Fruit fly (Drosophila melanogaster): Measurements from ENCODE around the gene CG3156.

The CG3156 gene

dm6 chrX:487517-487957, at the start of gene CG3156, which contains the start of gene CG18273:
Gene CG3156, plus strand, starts transcription at chrX:487878.
Gene CG18273, minus strand, starts transcription at chrX:487581.
- TF ChIP-seq psq (optimal IDR thresholded peaks at IDR 0.05) = no peak
- no peak for TF ChIP-seq Sin3A (optimal IDR thresholded peaks at IDR 0.05)
- no peak for TF ChIP-seq h (optimal IDR thresholded peaks at IDR 0.05)
- TF ChIP-seq Myc (optimal IDR thresholded peaks at IDR 0.05) = no peak
- no peak for TF ChIP-seq ttk (optimal IDR thresholded peaks at IDR 0.05)
- TF ChIP-seq insv (optimal IDR thresholded peaks at IDR 0.05) = no peak

- TF ChIP-seq insv (optimal IDR thresholded peaks at IDR 0.05) (no peak), h (optimal IDR thresholded peaks at IDR 0.05) (no peak), Sin3A (optimal IDR thresholded peaks at IDR 0.05) (no peak), psq (optimal IDR thresholded peaks at IDR 0.05) (no peak), ttk (optimal IDR thresholded peaks at IDR 0.05) (no peak)
Observed at dm6 chrX:441295-441694, 46.4 kb upstream of the CG3156 start.

- TF ChIP-seq h (optimal IDR thresholded peaks at IDR 0.05) (no peak), ttk (optimal IDR thresholded peaks at IDR 0.05) (no peak), Myc (optimal IDR thresholded peaks at IDR 0.05) (no peak), psq (optimal IDR thresholded peaks at IDR 0.05) (no peak), Sin3A (optimal IDR thresholded peaks at IDR 0.05) (no peak)
Observed at dm6 chrX:443981-444550, 43.6 kb upstream of the CG3156 start.

- TF ChIP-seq h (optimal IDR thresholded peaks at IDR 0.05) (no peak), insv (optimal IDR thresholded peaks at IDR 0.05) (no peak), Sin3A (optimal IDR thresholded peaks at IDR 0.05) (no peak), psq (optimal IDR thresholded peaks at IDR 0.05) (no peak), Myc (optimal IDR thresholded peaks at IDR 0.05) (no peak), ttk (optimal IDR thresholded peaks at IDR 0.05) (no peak)
Observed at dm6 chrX:446002-446401, 41.7 kb upstream of the CG3156 start.

- TF ChIP-seq Myc (optimal IDR thresholded peaks at IDR 0.05) = no peak
- no peak for TF ChIP-seq insv (optimal IDR thresholded peaks at IDR 0.05)
- TF ChIP-seq ttk (optimal IDR thresholded peaks at IDR 0.05) = no peak
- no peak for TF ChIP-seq Sin3A (optimal IDR thresholded peaks at IDR 0.05)
- TF ChIP-seq psq (optimal IDR thresholded peaks at IDR 0.05) = no peak
- no peak for TF ChIP-seq h (optimal IDR thresholded peaks at IDR 0.05)
Observed at dm6 chrX:448270-448669, 39.4 kb upstream of the CG3156 start.

dm6 chrX:448978-449377, 38.7 kb upstream of the CG3156 start:
- TF ChIP-seq h (optimal IDR thresholded peaks at IDR 0.05) (no peak), Sin3A (optimal IDR thresholded peaks at IDR 0.05) (no peak), psq (optimal IDR thresholded peaks at IDR 0.05) (no peak), insv (optimal IDR thresholded peaks at IDR 0.05) (no peak), ttk (optimal IDR thresholded peaks at IDR 0.05) (no peak), Myc (optimal IDR thresholded peaks at IDR 0.05) (no peak)

- TF ChIP-seq insv (optimal IDR thresholded peaks at IDR 0.05) (no peak), psq (optimal IDR thresholded peaks at IDR 0.05) (no peak), ttk (optimal IDR thresholded peaks at IDR 0.05) (no peak), Sin3A (optimal IDR thresholded peaks at IDR 0.05) (no peak), h (optimal IDR thresholded peaks at IDR 0.05) (no peak), Myc (optimal IDR thresholded peaks at IDR 0.05) (no peak)
Observed at dm6 chrX:452716-453115, 35.0 kb upstream of the CG3156 start.

dm6 chrX:456959-457358, 30.7 kb upstream of the CG3156 start:
- TF ChIP-seq insv (optimal IDR thresholded peaks at IDR 0.05) (no peak), ttk (optimal IDR thresholded peaks at IDR 0.05) (no peak), Sin3A (optimal IDR thresholded peaks at IDR 0.05) (no peak)

- TF ChIP-seq h (optimal IDR thresholded peaks at IDR 0.05) (no peak), ttk (optimal IDR thresholded peaks at IDR 0.05) (no peak), Sin3A (optimal IDR thresholded peaks at IDR 0.05) (no peak), psq (optimal IDR thresholded peaks at IDR 0.05) (no peak), Myc (optimal IDR thresholded peaks at IDR 0.05) (no peak), insv (optimal IDR thresholded peaks at IDR 0.05) (no peak)
Observed at dm6 chrX:457803-458202, 29.9 kb upstream of the CG3156 start.

- no peak for TF ChIP-seq h (optimal IDR thresholded peaks at IDR 0.05)
Observed at dm6 chrX:460447-460846, 27.2 kb upstream of the CG3156 start, which contains the start of gene ase. Gene ase, plus strand, starts transcription at chrX:460747.

- TF ChIP-seq Myc (optimal IDR thresholded peaks at IDR 0.05) (no peak), ttk (optimal IDR thresholded peaks at IDR 0.05) (no peak), Sin3A (optimal IDR thresholded peaks at IDR 0.05) (no peak), insv (optimal IDR thresholded peaks at IDR 0.05) (no peak), psq (optimal IDR thresholded peaks at IDR 0.05) (no peak), h (optimal IDR thresholded peaks at IDR 0.05) (no peak)
Observed at dm6 chrX:463934-464333, 23.7 kb upstream of the CG3156 start.

dm6 chrX:469235-469634, 18.4 kb upstream of the CG3156 start, which contains the start of gene Cyp4g1:
Gene Cyp4g1, minus strand, starts transcription at chrX:469335.
- TF ChIP-seq insv (optimal IDR thresholded peaks at IDR 0.05) = no peak
- TF ChIP-seq ttk (optimal IDR thresholded peaks at IDR 0.05) = no peak
- no peak for TF ChIP-seq Myc (optimal IDR thresholded peaks at IDR 0.05)
- no peak for TF ChIP-seq Sin3A (optimal IDR thresholded peaks at IDR 0.05)
- no peak for TF ChIP-seq psq (optimal IDR thresholded peaks at IDR 0.05)
- TF ChIP-seq h (optimal IDR thresholded peaks at IDR 0.05) = no peak

dm6 chrX:470626-471025, 17.1 kb upstream of the CG3156 start, which contains the start of gene CG32816:
Gene CG32816, minus strand, starts transcription at chrX:470726.
- no peak for TF ChIP-seq insv (optimal IDR thresholded peaks at IDR 0.05)
- TF ChIP-seq ttk (optimal IDR thresholded peaks at IDR 0.05) = no peak
- TF ChIP-seq Sin3A (optimal IDR thresholded peaks at IDR 0.05) = no peak
- TF ChIP-seq h (optimal IDR thresholded peaks at IDR 0.05) = no peak
- TF ChIP-seq Myc (optimal IDR thresholded peaks at IDR 0.05) = no peak
- TF ChIP-seq psq (optimal IDR thresholded peaks at IDR 0.05) = no peak

All from Kc167 (cell line).